Worm (Caenorhabditis elegans) whole organism, L3 larva: Measurements from ENCODE around the gene C13A10.1.

ENCODE experiments used
- R02D3.7 ChIP-seq: fragments of 150-350 bp; optimal IDR thresholded peaks from 2 replicates; lab custom pipeline; 2014; ENCODE audit warnings: missing biosample characterization, missing genetic modification characterization
- ZK546.5 ChIP-seq: sonication (generic microtip); optimal IDR thresholded peaks from 2 replicates; lab custom pipeline; 2017; ENCODE audit warnings: missing biosample characterization, missing genetic modification characterization
- aly-2 ChIP-seq: fragments of 150-350 bp; optimal IDR thresholded peaks from 2 replicates; lab custom pipeline; 2014; ENCODE audit warnings: missing biosample characterization, missing genetic modification characterization
- ama-1 ChIP-seq: fragments of 150-350 bp; optimal IDR thresholded peaks from 2 replicates; lab custom pipeline; 2018
- ceh-16 ChIP-seq: sonication (generic microtip); optimal IDR thresholded peaks from 2 replicates; lab custom pipeline; 2017; ENCODE audit warnings: missing biosample characterization, missing genetic modification characterization
- ceh-28 ChIP-seq: fragments of 150-350 bp; optimal IDR thresholded peaks from 2 replicates; lab custom pipeline; 2014; ENCODE audit warnings: missing biosample characterization, missing genetic modification reagents, missing genetic modification characterization
- ceh-82 ChIP-seq: fragments of 150-350 bp; optimal IDR thresholded peaks from 2 replicates; lab custom pipeline; 2014; ENCODE audit warnings: missing biosample characterization, missing genetic modification characterization
- daf-12 ChIP-seq: fragments of 150-350 bp; optimal IDR thresholded peaks from 2 replicates; lab custom pipeline; 2014; ENCODE audit warnings: missing biosample characterization, missing genetic modification reagents, missing genetic modification characterization
- egl-5 ChIP-seq: fragments of 150-350 bp; optimal IDR thresholded peaks from 2 replicates; lab custom pipeline; 2017; ENCODE audit warnings: missing biosample characterization, missing genetic modification reagents, missing genetic modification characterization, inconsistent platforms
- elt-1 ChIP-seq: fragments of 150-350 bp; optimal IDR thresholded peaks from 2 replicates; lab custom pipeline; 2014; ENCODE audit warnings: missing biosample characterization, missing genetic modification characterization
- elt-2 ChIP-seq: sonication (generic microtip); optimal IDR thresholded peaks from 2 replicates; lab custom pipeline; 2016; ENCODE audit warnings: missing genetic modification reagents, mild to moderate bottlenecking, missing genetic modification characterization, missing compliant biosample characterization
- elt-3 ChIP-seq, 3 experiments: fragments of 150-350 bp in 1 of 3; sonication (generic microtip) in 2 of 3; optimal IDR thresholded peaks; 2 replicates in 2 of 3; 4 replicates in 1 of 3; lab custom pipeline; 2014 to 2017; ENCODE audit warnings: missing biosample characterization in 3 of 3, missing genetic modification characterization in 3 of 3
- eor-1 ChIP-seq, 2 experiments: fragments of 150-350 bp; optimal IDR thresholded peaks; 2 replicates each; lab custom pipeline; 2014 to 2018; ENCODE audit warnings: missing biosample characterization in 2 of 2, missing genetic modification characterization in 2 of 2
- fkh-10 ChIP-seq: sonication (generic microtip); optimal IDR thresholded peaks from 2 replicates; lab custom pipeline; 2017; ENCODE audit warnings: missing biosample characterization, missing genetic modification reagents, missing genetic modification characterization
- fos-1 ChIP-seq: fragments of 150-350 bp; optimal IDR thresholded peaks from 2 replicates; lab custom pipeline; 2014; ENCODE audit warnings: missing biosample characterization, missing genetic modification characterization
- hmg-11 ChIP-seq: sonication (generic microtip); optimal IDR thresholded peaks from 2 replicates; lab custom pipeline; 2016; ENCODE audit warnings: missing genetic modification characterization, missing compliant biosample characterization
- jun-1 ChIP-seq: fragments of 150-350 bp; optimal IDR thresholded peaks from 2 replicates; lab custom pipeline; 2014; ENCODE audit warnings: missing biosample characterization, missing genetic modification reagents, missing genetic modification characterization
- lin-15B ChIP-seq: fragments of 150-350 bp; optimal IDR thresholded peaks from 2 replicates; lab custom pipeline; 2014; ENCODE audit warnings: missing biosample characterization, missing genetic modification characterization
- lsy-12 ChIP-seq: sonication (generic microtip); optimal IDR thresholded peaks from 2 replicates; lab custom pipeline; 2016; ENCODE audit warnings: mild to moderate bottlenecking, missing genetic modification characterization, missing compliant biosample characterization
- mdl-1 ChIP-seq: fragments of 150-350 bp; optimal IDR thresholded peaks from 2 replicates; lab custom pipeline; 2014; ENCODE audit warnings: missing biosample characterization, missing genetic modification characterization
- mml-1 ChIP-seq: fragments of 150-350 bp; sonication (generic microtip); optimal IDR thresholded peaks from 3 replicates; lab custom pipeline; 2014; ENCODE audit warnings: missing biosample characterization, missing genetic modification characterization
- nhr-11 ChIP-seq: fragments of 150-350 bp; optimal IDR thresholded peaks from 2 replicates; lab custom pipeline; 2014; ENCODE audit warnings: missing biosample characterization, missing genetic modification characterization
- nhr-12 ChIP-seq: fragments of 150-350 bp; optimal IDR thresholded peaks from 2 replicates; lab custom pipeline; 2014; ENCODE audit warnings: missing biosample characterization, missing genetic modification characterization
- nhr-25 ChIP-seq: sonication (generic microtip); optimal IDR thresholded peaks from 2 replicates; lab custom pipeline; 2017; ENCODE audit warnings: missing biosample characterization, missing genetic modification characterization
- nhr-67 ChIP-seq: fragments of 150-350 bp; optimal IDR thresholded peaks from 2 replicates; lab custom pipeline; 2014; ENCODE audit warnings: missing biosample characterization, missing genetic modification characterization
- nhr-76 ChIP-seq: fragments of 150-350 bp; sonication (generic microtip); optimal IDR thresholded peaks from 5 replicates; lab custom pipeline; 2014; ENCODE audit warnings: missing biosample characterization, missing genetic modification characterization
- nhr-77 ChIP-seq: fragments of 150-350 bp; optimal IDR thresholded peaks from 2 replicates; lab custom pipeline; 2014; ENCODE audit warnings: missing biosample characterization, missing genetic modification characterization
- pqm-1 ChIP-seq: fragments of 150-350 bp; optimal IDR thresholded peaks from 2 replicates; lab custom pipeline; 2017; ENCODE audit warnings: missing biosample characterization, missing genetic modification characterization, inconsistent platforms
- sea-2 ChIP-seq: fragments of 150-350 bp; sonication (generic microtip); optimal IDR thresholded peaks from 4 replicates; lab custom pipeline; 2014; ENCODE audit warnings: missing biosample characterization, missing genetic modification reagents, missing genetic modification characterization
- skn-1 ChIP-seq: fragments of 150-350 bp; optimal IDR thresholded peaks from 2 replicates; lab custom pipeline; 2014; ENCODE audit warnings: missing biosample characterization, missing genetic modification characterization
- snpc-4 ChIP-seq: fragments of 150-350 bp; optimal IDR thresholded peaks from 2 replicates; lab custom pipeline; 2014; ENCODE audit warnings: missing biosample characterization, missing genetic modification characterization
- tbx-2 ChIP-seq: sonication (generic microtip); optimal IDR thresholded peaks from 2 replicates; lab custom pipeline; 2016; ENCODE audit warnings: mild to moderate bottlenecking, missing genetic modification characterization, missing compliant biosample characterization
- unc-39 ChIP-seq: sonication (generic microtip); optimal IDR thresholded peaks from 4 replicates; lab custom pipeline; 2017; ENCODE audit warnings: missing biosample characterization, missing genetic modification characterization
- zag-1 ChIP-seq: fragments of 150-350 bp; optimal IDR thresholded peaks from 2 replicates; lab custom pipeline; 2014; ENCODE audit warnings: missing biosample characterization, missing genetic modification characterization
- ztf-11 ChIP-seq: fragments of 150-350 bp; optimal IDR thresholded peaks from 2 replicates; lab custom pipeline; 2014; ENCODE audit warnings: missing biosample characterization, missing genetic modification characterization
- ztf-4 ChIP-seq: fragments of 150-350 bp; optimal IDR thresholded peaks from 2 replicates; lab custom pipeline; 2014; ENCODE audit warnings: missing biosample characterization, missing genetic modification characterization

Gene C13A10.1

DNA sequence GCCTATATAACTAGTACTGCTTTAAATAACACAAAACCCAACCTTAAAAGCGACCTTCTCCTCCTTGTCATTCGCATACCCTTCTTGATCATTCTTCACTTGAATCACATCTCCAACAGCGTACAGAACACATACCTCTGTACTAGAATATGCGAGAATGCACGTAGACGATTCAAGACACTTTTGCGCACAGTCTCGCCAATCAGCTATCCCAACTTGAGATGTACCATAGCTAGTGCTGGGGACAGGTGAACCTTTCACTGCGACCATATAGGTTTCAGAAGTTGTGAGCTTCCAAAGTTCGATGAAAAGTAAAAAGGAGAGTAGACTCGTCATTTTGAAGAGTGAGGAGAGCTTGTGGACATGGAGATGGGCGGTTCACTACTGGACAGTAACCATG is 42.3 kb upstream of the C13A10.1 start, which contains the start of gene F54D12.8:
F54D12.8 (minus strand) TSS at position 336 of the 400 bp plus-strand sequence.
- no peak for TF ChIP-seq fos-1 (tag; lab: Kevin White, UChicago)
- no peak for TF ChIP-seq R02D3.7 (tag; lab: Kevin White, UChicago)
- no peak for TF ChIP-seq egl-5
- no peak for TF ChIP-seq mdl-1 (tag; lab: Kevin White, UChicago)
- TF ChIP-seq nhr-11 (tag; lab: Kevin White, UChicago) = no peak
- no peak for TF ChIP-seq nhr-12 (tag; lab: Kevin White, UChicago)
- TF ChIP-seq jun-1 (tag; lab: Kevin White, UChicago) = no peak
- TF ChIP-seq elt-1 (tag; lab: Kevin White, UChicago) = no peak
- no peak for TF ChIP-seq snpc-4 (tag; lab: Kevin White, UChicago)
- TF ChIP-seq sea-2 (GFP tag; lab: Kevin White, UChicago) = no peak
- no peak for TF ChIP-seq skn-1
- no peak for TF ChIP-seq elt-3 (tag; optimal IDR thresholded peaks at IDR 0.05; lab: Kevin White, UChicago)
- no peak for TF ChIP-seq nhr-25
- no peak for TF ChIP-seq fkh-10
- TF ChIP-seq ceh-16 (tag; lab: Kevin White, UChicago) = no peak
- no peak for TF ChIP-seq nhr-77 (tag; lab: Kevin White, UChicago)
- TF ChIP-seq unc-39 (tag; lab: Kevin White, UChicago) = no peak
- no peak for TF ChIP-seq aly-2 (tag; lab: Kevin White, UChicago)
- no peak for TF ChIP-seq mml-1 (tag; lab: Kevin White, UChicago)
- TF ChIP-seq daf-12 (tag; lab: Kevin White, UChicago) = no peak

DNA sequence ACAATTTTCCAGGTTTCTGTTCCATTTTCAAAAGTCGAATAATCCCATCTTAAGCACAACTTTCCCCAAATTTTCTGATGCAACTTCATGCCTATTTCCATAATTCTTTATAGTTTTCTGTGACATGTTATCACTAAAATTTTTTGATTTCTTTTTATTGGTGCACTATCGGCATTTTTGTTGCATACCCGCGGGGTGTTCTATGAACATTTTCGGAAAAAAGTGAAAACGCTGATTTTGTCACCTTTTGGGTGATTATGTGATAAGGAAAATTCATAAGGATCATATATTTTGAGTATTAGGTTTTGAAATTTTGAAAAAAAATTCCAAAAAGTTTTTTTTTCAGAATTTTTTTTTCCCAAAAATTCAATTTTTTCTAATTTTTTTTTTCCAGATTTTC is 31.0 kb upstream of the C13A10.1 start, which contains the start of gene aat-7:
aat-7 (plus strand) TSS at position 393 of the 400 bp plus-strand sequence.
- TF ChIP-seq nhr-67 (tag; lab: Kevin White, UChicago) = no peak
- peak; percentile 92 for TF ChIP-seq elt-2
- peak; percentile 11 for TF ChIP-seq jun-1 (tag; lab: Kevin White, UChicago)
- TF ChIP-seq nhr-11 (tag; lab: Kevin White, UChicago) = no peak
- peak; percentile 70 for TF ChIP-seq pqm-1 (tag; lab: Kevin White, UChicago)

DNA sequence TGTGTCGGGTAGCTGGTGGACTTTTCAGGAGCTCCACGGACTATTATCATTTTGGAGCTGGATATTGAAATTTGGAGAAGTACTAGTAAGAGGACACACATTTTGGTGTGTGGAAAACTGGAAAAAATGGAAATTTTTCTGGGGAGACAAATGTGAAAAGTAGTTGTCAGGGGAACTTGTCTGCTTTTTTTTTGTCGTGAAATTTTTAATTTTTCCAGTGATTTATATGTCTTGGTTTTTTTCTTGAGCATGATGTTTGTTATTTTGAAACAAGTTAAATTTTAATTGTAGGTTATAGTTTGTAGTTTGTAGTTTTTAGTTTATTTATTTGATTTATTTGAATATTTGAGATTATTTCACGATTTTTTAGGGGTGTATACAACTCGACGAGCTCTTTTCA is 29.8 kb upstream of the C13A10.1 start, which contains the start of gene F54D12.7:
F54D12.7 (minus strand) TSS at position 101 of the 400 bp plus-strand sequence.
- TF ChIP-seq ZK546.5 (tag; lab: Kevin White, UChicago) (no peak), eor-1 (tag; optimal IDR thresholded peaks at IDR 0.05; lab: Kevin White, UChicago) (no peak), lin-15B (tag; lab: Kevin White, UChicago) (no peak), zag-1 (tag; lab: Kevin White, UChicago) (no peak), elt-3 (tag; optimal IDR thresholded peaks at IDR 0.05; lab: Kevin White, UChicago) (no peak), nhr-11 (tag; lab: Kevin White, UChicago) (no peak), snpc-4 (tag; lab: Kevin White, UChicago) (no peak)

DNA sequence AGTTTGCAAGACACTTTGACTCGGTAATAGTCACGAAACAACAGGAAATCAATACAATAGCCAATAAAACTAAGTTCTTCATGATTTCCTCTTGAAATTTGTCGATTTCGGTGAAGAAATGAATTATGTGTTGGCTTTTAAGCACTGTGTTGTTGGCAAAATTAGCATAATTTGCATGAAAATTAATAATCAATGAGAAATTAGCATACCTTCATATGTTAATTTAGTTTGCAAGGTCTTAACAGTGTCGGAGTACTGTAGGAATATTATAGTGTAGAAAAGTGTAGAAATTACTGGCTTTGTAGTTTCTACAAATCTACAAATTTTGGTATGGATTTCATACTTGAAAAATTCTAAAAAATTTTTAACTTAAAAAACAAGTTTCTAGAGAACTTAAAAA is 26.2 kb upstream of the C13A10.1 start, which contains the start of gene F54D12.9:
F54D12.9 (minus strand) TSS at position 101 of the 400 bp plus-strand sequence.
- TF ChIP-seq fkh-10 (no peak), nhr-77 (tag; lab: Kevin White, UChicago) (no peak), ZK546.5 (tag; lab: Kevin White, UChicago) (no peak), ztf-11 (no peak), mml-1 (tag; lab: Kevin White, UChicago) (no peak), mdl-1 (tag; lab: Kevin White, UChicago) (no peak), ceh-28 (tag; lab: Kevin White, UChicago) (no peak), nhr-11 (tag; lab: Kevin White, UChicago) (no peak), ztf-4 (no peak), unc-39 (tag; lab: Kevin White, UChicago) (no peak), eor-1 (tag; optimal IDR thresholded peaks at IDR 0.05; lab: Kevin White, UChicago) (no peak), hmg-11 (tag; lab: Kevin White, UChicago) (no peak), nhr-12 (tag; lab: Kevin White, UChicago) (no peak), lsy-12 (tag; lab: Kevin White, UChicago) (no peak), nhr-25 (no peak), R02D3.7 (tag; lab: Kevin White, UChicago) (no peak), nhr-76 (tag; lab: Kevin White, UChicago) (no peak)

DNA sequence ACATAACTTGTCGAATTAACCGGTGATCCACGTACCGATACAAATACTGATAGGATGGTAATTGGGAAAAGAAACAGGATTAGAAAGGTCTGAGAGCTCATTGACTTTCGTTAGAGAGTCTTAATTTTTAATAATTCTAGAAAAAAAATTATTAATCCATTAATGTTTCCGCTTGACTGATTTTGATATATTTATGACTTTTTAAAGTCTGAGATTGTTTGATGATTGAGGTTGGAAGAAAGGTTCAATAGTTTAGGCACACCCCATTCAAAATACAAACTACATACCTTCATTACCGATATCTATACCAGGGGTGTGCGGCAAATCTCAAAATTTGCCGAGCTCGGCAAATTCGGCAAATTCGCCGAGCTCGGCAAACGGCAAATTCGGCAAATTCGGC is 22.8 kb upstream of the C13A10.1 start, which contains the start of gene F54D12.10:
F54D12.10 (minus strand) TSS at position 101 of the 400 bp plus-strand sequence.
- TF ChIP-seq fos-1 (tag; lab: Kevin White, UChicago) = no peak
- TF ChIP-seq ceh-16 (tag; lab: Kevin White, UChicago) = no peak
- TF ChIP-seq ama-1 (lab: Kevin White, UChicago) = no peak
- TF ChIP-seq ztf-4 = no peak
- TF ChIP-seq nhr-76 (tag; lab: Kevin White, UChicago) = no peak
- TF ChIP-seq egl-5 = no peak
- TF ChIP-seq tbx-2 (tag; lab: Kevin White, UChicago) = no peak
- TF ChIP-seq sea-2 (GFP tag; lab: Kevin White, UChicago) = no peak
- TF ChIP-seq ceh-82 (tag; lab: Kevin White, UChicago) = no peak
